Worm (Caenorhabditis elegans) whole organism, mixed stage, embryonic: ENCODE results near the gene ptr-9.

ENCODE experiments used
- M03D4.4 ChIP-seq: sonication (generic microtip); optimal IDR thresholded peaks from 2 replicates; lab custom pipeline; 2017; ENCODE audit warnings: mild to moderate bottlenecking, missing genetic modification characterization, missing compliant biosample characterization
- blmp-1 ChIP-seq: fragments of 150-350 bp; optimal IDR thresholded peaks from 2 replicates; lab custom pipeline; 2014; ENCODE audit warnings: missing biosample characterization, missing genetic modification characterization
- ceh-39 ChIP-seq: fragments of 150-350 bp; optimal IDR thresholded peaks from 2 replicates; lab custom pipeline; 2014; ENCODE audit warnings: missing biosample characterization, missing genetic modification characterization
- ceh-43 ChIP-seq: fragments of 200-800 bp; sonication (Bioruptor generic); optimal IDR thresholded peaks from 2 replicates; lab custom pipeline; 2018; ENCODE audit warnings: mild to moderate bottlenecking, missing genetic modification characterization, moderate library complexity, missing compliant biosample characterization
- ces-1 ChIP-seq: fragments of 150-350 bp; optimal IDR thresholded peaks from 2 replicates; lab custom pipeline; 2014; ENCODE audit warnings: missing biosample characterization, missing genetic modification reagents, missing genetic modification characterization
- cnd-1 ChIP-seq: fragments of 200-800 bp; sonication (Bioruptor generic); optimal IDR thresholded peaks from 2 replicates; lab custom pipeline; 2018; ENCODE audit warnings: mild to moderate bottlenecking, missing genetic modification characterization, missing compliant biosample characterization
- drap-1 ChIP-seq: fragments of 200-800 bp; sonication (Bioruptor generic); optimal IDR thresholded peaks from 3 replicates; lab custom pipeline; 2018; ENCODE audit warnings: mild to moderate bottlenecking, missing genetic modification characterization, missing compliant biosample characterization
- elt-1 ChIP-seq: sonication (generic microtip); optimal IDR thresholded peaks from 2 replicates; lab custom pipeline; 2017; ENCODE audit warnings: missing genetic modification characterization, mild to moderate bottlenecking, missing compliant biosample characterization, antibody characterized with exemption, moderate library complexity, borderline replicate concordance; ENCODE audit not compliant: insufficient read depth
- elt-3 ChIP-seq: fragments of 150-350 bp; optimal IDR thresholded peaks from 2 replicates; lab custom pipeline; 2014; ENCODE audit warnings: missing biosample characterization, missing genetic modification characterization
- ham-2 ChIP-seq: fragments of 200-800 bp; sonication (Bioruptor generic); optimal IDR thresholded peaks from 2 replicates; lab custom pipeline; 2018; ENCODE audit warnings: mild to moderate bottlenecking, missing genetic modification characterization, missing compliant biosample characterization
- hlh-1 ChIP-seq: fragments of 150-350 bp; optimal IDR thresholded peaks from 2 replicates; lab custom pipeline; 2014; ENCODE audit warnings: missing biosample characterization, missing genetic modification reagents, missing genetic modification characterization
- lin-13 ChIP-seq: fragments of 150-350 bp; optimal IDR thresholded peaks from 2 replicates; lab custom pipeline; 2014; ENCODE audit warnings: missing biosample characterization, missing genetic modification characterization
- lin-32 ChIP-seq: fragments of 200-800 bp; sonication (Bioruptor generic); optimal IDR thresholded peaks from 2 replicates; lab custom pipeline; 2018; ENCODE audit warnings: mild to moderate bottlenecking, missing genetic modification characterization, missing compliant biosample characterization
- lsy-2 ChIP-seq: fragments of 150-350 bp; optimal IDR thresholded peaks from 2 replicates; lab custom pipeline; 2014; ENCODE audit warnings: missing biosample characterization, missing genetic modification characterization
- mab-5 ChIP-seq: fragments of 150-350 bp; optimal IDR thresholded peaks from 2 replicates; lab custom pipeline; 2014; ENCODE audit warnings: missing biosample characterization, missing genetic modification characterization
- mep-1 ChIP-seq: fragments of 150-350 bp; optimal IDR thresholded peaks from 2 replicates; lab custom pipeline; 2017; ENCODE audit warnings: missing biosample characterization, missing genetic modification reagents, missing genetic modification characterization, inconsistent platforms
- nhr-12 ChIP-seq: fragments of 150-350 bp; optimal IDR thresholded peaks from 2 replicates; lab custom pipeline; 2014; ENCODE audit warnings: missing biosample characterization, missing genetic modification characterization
- nhr-2 ChIP-seq: fragments of 150-350 bp; optimal IDR thresholded peaks from 2 replicates; lab custom pipeline; 2014; ENCODE audit warnings: missing biosample characterization, missing genetic modification characterization
- nhr-237 ChIP-seq: fragments of 150-350 bp; optimal IDR thresholded peaks from 2 replicates; lab custom pipeline; 2014; ENCODE audit warnings: missing biosample characterization, missing genetic modification characterization
- nhr-28 ChIP-seq: fragments of 150-350 bp; optimal IDR thresholded peaks from 2 replicates; lab custom pipeline; 2014; ENCODE audit warnings: missing biosample characterization, missing genetic modification characterization
- nhr-76 ChIP-seq: sonication (generic microtip); optimal IDR thresholded peaks from 2 replicates; lab custom pipeline; 2017; ENCODE audit warnings: missing biosample characterization, missing genetic modification characterization
- pha-4 ChIP-seq: fragments of 150-350 bp; optimal IDR thresholded peaks from 2 replicates; lab custom pipeline; 2018; ENCODE audit warnings: missing biosample characterization, missing genetic modification reagents, missing genetic modification characterization
- sem-2 ChIP-seq: fragments of 200-800 bp; sonication (Bioruptor generic); optimal IDR thresholded peaks from 2 replicates; lab custom pipeline; 2018; ENCODE audit warnings: mild to moderate bottlenecking, missing genetic modification characterization, missing compliant biosample characterization
- snpc-4 ChIP-seq: fragments of 150-350 bp; optimal IDR thresholded peaks from 2 replicates; lab custom pipeline; 2014; ENCODE audit warnings: missing biosample characterization, missing genetic modification characterization
- sptf-1 ChIP-seq: sonication (generic microtip); optimal IDR thresholded peaks from 2 replicates; lab custom pipeline; 2017; ENCODE audit warnings: mild to moderate bottlenecking, missing genetic modification characterization, moderate library complexity, missing compliant biosample characterization
- tbx-8 ChIP-seq: fragments of 200-800 bp; sonication (Bioruptor generic); optimal IDR thresholded peaks from 2 replicates; lab custom pipeline; 2018; ENCODE audit warnings: mild to moderate bottlenecking, missing genetic modification characterization, moderate library complexity, missing compliant biosample characterization
- unc-120 ChIP-seq: sonication (generic microtip); optimal IDR thresholded peaks from 2 replicates; lab custom pipeline; 2017; ENCODE audit warnings: missing genetic modification characterization, missing compliant biosample characterization; ENCODE audit not compliant: poor library complexity, severe bottlenecking
- unc-39 ChIP-seq: fragments of 150-350 bp; optimal IDR thresholded peaks from 2 replicates; lab custom pipeline; 2014; ENCODE audit warnings: missing biosample characterization, missing genetic modification characterization
- unc-62 ChIP-seq: fragments of 150-350 bp; optimal IDR thresholded peaks from 2 replicates; lab custom pipeline; 2014; ENCODE audit warnings: missing biosample characterization, missing genetic modification reagents, missing genetic modification characterization
- zip-8 ChIP-seq: fragments of 150-350 bp; optimal IDR thresholded peaks from 2 replicates; lab custom pipeline; 2014; ENCODE audit warnings: missing biosample characterization, missing genetic modification characterization
- ztf-11 ChIP-seq: fragments of 150-350 bp; optimal IDR thresholded peaks from 2 replicates; lab custom pipeline; 2014; ENCODE audit warnings: missing biosample characterization, missing genetic modification characterization

Gene ptr-9

ce11 chrIII:9130588-9130987 lies 30.9 kb downstream of the ptr-9 start, which contains the start of gene ZK512.10:
Gene ZK512.10, plus strand, starts transcription at chrIII:9130888.
- TF ChIP-seq sem-2 (GFP tag; lab: Kevin White, UChicago) (no peak), blmp-1 (tag; lab: Kevin White, UChicago) (no peak), sptf-1 (tag; lab: Kevin White, UChicago) (no peak), M03D4.4 (no peak), cnd-1 (tag; lab: Kevin White, UChicago) (no peak), nhr-12 (tag; lab: Kevin White, UChicago) (no peak), ceh-43 (no peak), snpc-4 (tag; lab: Kevin White, UChicago) (no peak), nhr-28 (no peak), unc-120 (no peak), mab-5 (tag; lab: Kevin White, UChicago) (no peak), ztf-11 (tag; lab: Kevin White, UChicago) (no peak), ceh-39 (tag; lab: Kevin White, UChicago) (no peak), zip-8 (tag; lab: Kevin White, UChicago) (no peak)
- TF ChIP-seq, all 35 proteins: peak for 0

- TF ChIP-seq lsy-2 (tag; lab: Kevin White, UChicago) (peak; percentile 8), ham-2 (GFP tag; lab: Kevin White, UChicago) (no peak), nhr-2 (peak; percentile 65)
- TF ChIP-seq, all 35 proteins: peak for 2
Measured at ce11 chrIII:9125789-9126304, 35.6 kb downstream of the ptr-9 start, which contains the start of gene sec-16A.1. Gene sec-16A.1, plus strand, starts transcription at chrIII:9125839.

- TF ChIP-seq mab-5 (tag; lab: Kevin White, UChicago) (no peak), nhr-237 (tag; lab: Kevin White, UChicago) (no peak), drap-1 (no peak), zip-8 (tag; lab: Kevin White, UChicago) (no peak), ztf-11 (tag; lab: Kevin White, UChicago) (no peak), sem-2 (GFP tag; lab: Kevin White, UChicago) (no peak), cnd-1 (tag; lab: Kevin White, UChicago) (no peak), nhr-12 (tag; lab: Kevin White, UChicago) (no peak), elt-3 (no peak), lin-32 (GFP tag; lab: Kevin White, UChicago) (no peak), unc-62 (no peak), nhr-76 (no peak), pha-4 (tag; lab: Kevin White, UChicago) (no peak), mep-1 (tag; lab: Kevin White, UChicago) (no peak), elt-1 (tag; lab: Kevin White, UChicago) (no peak), lin-13 (tag; lab: Kevin White, UChicago) (no peak)
Measured at ce11 chrIII:9118921-9119606, 42.4 kb downstream of the ptr-9 start, which contains the start of gene ced-11. Gene ced-11, plus strand, starts transcription at chrIII:9119556.

- TF ChIP-seq unc-62 (no peak), unc-39 (tag; lab: Kevin White, UChicago) (no peak), nhr-76 (no peak), M03D4.4 (no peak), elt-1 (tag; lab: Kevin White, UChicago) (no peak), tbx-8 (GFP tag; lab: Kevin White, UChicago) (no peak), hlh-1 (tag; lab: Kevin White, UChicago) (peak; percentile 74), drap-1 (no peak), ces-1 (GFP tag; lab: Kevin White, UChicago) (no peak), snpc-4 (tag; lab: Kevin White, UChicago) (no peak), cnd-1 (tag; lab: Kevin White, UChicago) (peak; percentile 25), sem-2 (GFP tag; lab: Kevin White, UChicago) (no peak), sptf-1 (tag; lab: Kevin White, UChicago) (no peak)
- TF ChIP-seq, all 35 proteins: peak for 2
Measured at ce11 chrIII:9118314-9118850, 43.1 kb downstream of the ptr-9 start, which contains the start of gene grl-11. Gene grl-11, minus strand, starts transcription at chrIII:9118364.
